Worm (Caenorhabditis elegans): ENCODE measurements around the gene cht-1.

DNA sequence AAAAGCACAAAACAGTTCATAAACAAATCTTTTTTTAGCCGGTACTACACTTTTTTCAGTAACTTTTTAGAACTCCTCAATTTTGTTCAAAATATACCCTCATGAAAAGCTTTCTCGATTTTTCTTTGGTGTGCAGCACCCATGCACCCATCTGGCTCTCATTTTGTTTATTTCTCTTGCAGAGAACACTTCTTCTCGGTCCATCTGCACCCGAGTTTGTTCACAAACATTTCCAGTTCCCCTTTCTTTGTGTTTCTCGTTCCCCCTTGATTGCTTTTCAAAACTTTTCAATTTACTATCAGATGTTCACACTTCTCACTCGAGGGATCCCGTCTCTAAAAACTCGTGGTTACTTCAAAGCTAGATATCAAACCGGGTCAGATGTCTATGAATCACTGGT is 6.3 kb downstream of the cht-1 start, which contains the start of gene slcf-2:
- no peak for TF ChIP-seq nfya-1 (tag; optimal IDR thresholded peaks at IDR 0.05)
- TF ChIP-seq ama-1 (optimal IDR thresholded peaks at IDR 0.05), result no peak
- TF ChIP-seq pqm-1 (tag; optimal IDR thresholded peaks at IDR 0.05), result no peak
- no peak for TF ChIP-seq F13H6.1 (tag; optimal IDR thresholded peaks at IDR 0.05)
- no peak for TF ChIP-seq syd-9 (tag; optimal IDR thresholded peaks at IDR 0.05)
- no peak for TF ChIP-seq unc-3 (GFP tag; conservative IDR thresholded peaks at IDR 0.05)
- TF ChIP-seq unc-3 (tag; optimal IDR thresholded peaks at IDR 0.05), result no peak
- no peak for TF ChIP-seq fkh-10 (GFP tag; optimal IDR thresholded peaks at IDR 0.05)
- TF ChIP-seq ceh-31 (tag; optimal IDR thresholded peaks at IDR 0.05), result no peak
- TF ChIP-seq C38D4.7 (GFP tag; optimal IDR thresholded peaks at IDR 0.05), result no peak
- no peak for TF ChIP-seq ahr-1 (tag; optimal IDR thresholded peaks at IDR 0.05)
